Worm (Caenorhabditis elegans) whole organism, L4 larva: ENCODE results near the gene shc-2.

Experiments used
- F26F4.8 ChIP-seq: fragments of 200-800 bp; sonication (Bioruptor generic); conservative IDR thresholded peaks from 2 replicates; pipeline ENCODE4 v1.3.6; 2022; ENCODE audit warnings: missing genetic modification characterization, missing compliant biosample characterization
- F37D6.2 ChIP-seq: sonication (generic microtip); optimal IDR thresholded peaks from 2 replicates; lab custom pipeline; 2016; ENCODE audit warnings: mild to moderate bottlenecking, missing genetic modification characterization, missing compliant biosample characterization
- F44E2.7 ChIP-seq: fragments of 200-800 bp; sonication (Bioruptor generic); IDR thresholded peaks from 2 replicates; pipeline ENCODE4 v2.1.2; 2022; ENCODE audit warnings: missing genetic modification characterization, missing compliant biosample characterization
- F49E8.2 ChIP-seq: sonication (generic microtip); optimal IDR thresholded peaks from 2 replicates; lab custom pipeline; 2016; ENCODE audit warnings: missing compliant biosample characterization, mild to moderate bottlenecking, missing genetic modification characterization, borderline replicate concordance
- R02D3.7 ChIP-seq: fragments of 150-350 bp; sonication (generic microtip); optimal IDR thresholded peaks from 3 replicates; lab custom pipeline; 2014; ENCODE audit warnings: missing biosample characterization, missing genetic modification characterization
- T20F7.1 ChIP-seq: fragments of 200-800 bp; sonication (Bioruptor generic); optimal IDR thresholded peaks from 2 replicates; lab custom pipeline; 2018; ENCODE audit warnings: mild to moderate bottlenecking, missing genetic modification characterization, missing compliant biosample characterization
- T26A8.4 ChIP-seq: fragments of 200-800 bp; sonication (Bioruptor generic); IDR thresholded peaks from 2 replicates; pipeline ENCODE4 v1.3.6; 2022; ENCODE audit warnings: missing genetic modification characterization, missing compliant biosample characterization
- Y48G9A.11 ChIP-seq: fragments of 200-800 bp; sonication (Bioruptor generic); IDR thresholded peaks from 2 replicates; pipeline ENCODE4 v1.3.6; 2022; ENCODE audit warnings: missing genetic modification reagents, missing genetic modification characterization, missing compliant biosample characterization
- aly-2 ChIP-seq: sonication (generic microtip); optimal IDR thresholded peaks from 2 replicates; lab custom pipeline; 2018; ENCODE audit warnings: missing biosample characterization, missing genetic modification characterization
- ceh-32 ChIP-seq: sonication (generic microtip); optimal IDR thresholded peaks from 2 replicates; lab custom pipeline; 2016; ENCODE audit warnings: mild to moderate bottlenecking, missing genetic modification characterization, missing compliant biosample characterization; ENCODE audit not compliant: poor library complexity
- ces-1 ChIP-seq: fragments of 150-350 bp; sonication (generic microtip); optimal IDR thresholded peaks from 4 replicates; lab custom pipeline; 2014; ENCODE audit warnings: missing biosample characterization, missing genetic modification reagents, missing genetic modification characterization
- daf-12 ChIP-seq: fragments of 150-350 bp; optimal IDR thresholded peaks from 2 replicates; lab custom pipeline; 2014; ENCODE audit warnings: missing biosample characterization, missing genetic modification reagents, missing genetic modification characterization
- daf-19 ChIP-seq: fragments of 200-800 bp; sonication (Bioruptor generic); conservative IDR thresholded peaks from 2 replicates; pipeline ENCODE4 v1.3.6; 2022; ENCODE audit warnings: missing genetic modification characterization, missing compliant biosample characterization
- daf-8 ChIP-seq: fragments of 200-800 bp; sonication (Bioruptor generic); IDR thresholded peaks from 2 replicates; pipeline ENCODE4 v1.3.6; 2022; ENCODE audit warnings: missing genetic modification characterization, missing compliant biosample characterization
- dmd-8 ChIP-seq: fragments of 200-800 bp; sonication (Bioruptor generic); IDR thresholded peaks from 2 replicates; pipeline ENCODE4 v1.3.6; 2022; ENCODE audit warnings: missing genetic modification characterization, missing compliant biosample characterization
- dmd-9 ChIP-seq: fragments of 200-800 bp; sonication (Bioruptor generic); IDR thresholded peaks from 2 replicates; pipeline ENCODE4 v1.3.6; 2022; ENCODE audit warnings: missing genetic modification reagents, missing genetic modification characterization, missing compliant biosample characterization
- dpl-1 ChIP-seq: fragments of 150-350 bp; optimal IDR thresholded peaks from 2 replicates; lab custom pipeline; 2014; ENCODE audit warnings: missing biosample characterization, missing genetic modification reagents, missing genetic modification characterization
- egl-43 ChIP-seq: fragments of 200-800 bp; sonication (Bioruptor generic); IDR thresholded peaks from 2 replicates; pipeline ENCODE4 v1.3.6; 2022; ENCODE audit warnings: missing genetic modification reagents, missing genetic modification characterization, missing compliant biosample characterization
- fkh-10 ChIP-seq: fragments of 150-350 bp; optimal IDR thresholded peaks from 2 replicates; lab custom pipeline; 2014; ENCODE audit warnings: missing biosample characterization, missing genetic modification reagents, missing genetic modification characterization
- fos-1 ChIP-seq: fragments of 150-350 bp; optimal IDR thresholded peaks from 2 replicates; lab custom pipeline; 2014; ENCODE audit warnings: missing biosample characterization, missing genetic modification characterization
- hmg-1.1 ChIP-seq: fragments of 200-800 bp; sonication (Bioruptor generic); IDR thresholded peaks from 2 replicates; pipeline ENCODE4 v1.3.6; 2022; ENCODE audit warnings: missing genetic modification reagents, missing genetic modification characterization, missing compliant biosample characterization
- lim-7 ChIP-seq: fragments of 200-800 bp; sonication (Bioruptor generic); IDR thresholded peaks from 2 replicates; pipeline ENCODE4 v1.3.6; 2022; ENCODE audit warnings: missing genetic modification characterization, missing compliant biosample characterization
- lin-15B ChIP-seq: fragments of 150-350 bp; sonication (generic microtip); optimal IDR thresholded peaks from 3 replicates; lab custom pipeline; 2014; ENCODE audit warnings: missing biosample characterization, missing genetic modification characterization
- lin-38 ChIP-seq: fragments of 200-800 bp; sonication (Bioruptor generic); IDR thresholded peaks from 2 replicates; pipeline ENCODE4 v1.3.6; 2022; ENCODE audit warnings: missing genetic modification reagents, missing genetic modification characterization, missing compliant biosample characterization
- lir-3 ChIP-seq: sonication (generic microtip); optimal IDR thresholded peaks from 2 replicates; lab custom pipeline; 2016; ENCODE audit warnings: mild to moderate bottlenecking, missing genetic modification characterization, missing compliant biosample characterization
- madf-5 ChIP-seq, 2 experiments: fragments of 200-800 bp; sonication (Bioruptor generic); IDR thresholded peaks; 2 replicates each; pipeline ENCODE4 v1.3.6; 2022; ENCODE audit warnings: missing compliant biosample characterization in 2 of 2, missing genetic modification characterization in 2 of 2
- madf-9 ChIP-seq: fragments of 200-800 bp; sonication (Bioruptor generic); conservative IDR thresholded peaks from 2 replicates; pipeline ENCODE4 v1.3.6; 2022; ENCODE audit warnings: missing genetic modification reagents, missing genetic modification characterization, missing compliant biosample characterization
- mxl-2 ChIP-seq: fragments of 200-800 bp; sonication (Bioruptor generic); conservative IDR thresholded peaks from 2 replicates; pipeline ENCODE4 v1.3.6; 2022; ENCODE audit warnings: missing genetic modification reagents, missing genetic modification characterization, missing compliant biosample characterization
- nhr-10 ChIP-seq: fragments of 150-350 bp; optimal IDR thresholded peaks from 2 replicates; lab custom pipeline; 2014; ENCODE audit warnings: missing biosample characterization, missing genetic modification characterization
- nhr-25 ChIP-seq: sonication (generic microtip); optimal IDR thresholded peaks from 2 replicates; lab custom pipeline; 2017; ENCODE audit warnings: missing genetic modification characterization, mild to moderate bottlenecking, missing compliant biosample characterization, antibody characterized with exemption, moderate library complexity, borderline replicate concordance; ENCODE audit not compliant: insufficient read depth
- nhr-42 ChIP-seq: fragments of 200-800 bp; sonication (Bioruptor generic); IDR thresholded peaks from 2 replicates; pipeline ENCODE4 v1.3.6; 2022; ENCODE audit warnings: missing genetic modification characterization, missing compliant biosample characterization
- nhr-48 ChIP-seq: sonication (generic microtip); optimal IDR thresholded peaks from 2 replicates; lab custom pipeline; 2016; ENCODE audit warnings: mild to moderate bottlenecking, missing genetic modification characterization, missing compliant biosample characterization
- nhr-6 ChIP-seq: fragments of 150-350 bp; optimal IDR thresholded peaks from 2 replicates; lab custom pipeline; 2014; ENCODE audit warnings: missing biosample characterization, missing genetic modification characterization
- nhr-76 ChIP-seq: fragments of 150-350 bp; optimal IDR thresholded peaks from 2 replicates; lab custom pipeline; 2014; ENCODE audit warnings: missing biosample characterization, missing genetic modification characterization
- nhr-77 ChIP-seq: fragments of 150-350 bp; optimal IDR thresholded peaks from 2 replicates; lab custom pipeline; 2014; ENCODE audit warnings: missing biosample characterization, missing genetic modification characterization
- pha-4 ChIP-seq, 2 experiments: fragments of 150-350 bp in 1 of 2; fragments of 200-800 bp in 1 of 2; sonication (Bioruptor generic) in 1 of 2; IDR thresholded peaks in 1 of 2; optimal IDR thresholded peaks in 1 of 2; 2 replicates each; pipeline versions ENCODE4 v1.3.6 to Lab custom; 2014 to 2022; ENCODE audit warnings: missing genetic modification characterization in 2 of 2, missing genetic modification reagents in 2 of 2, missing biosample characterization in 1 of 2, missing compliant biosample characterization in 1 of 2
- php-3 ChIP-seq: fragments of 200-800 bp; sonication (Bioruptor generic); IDR thresholded peaks from 2 replicates; pipeline ENCODE4 v1.3.6; 2022; ENCODE audit warnings: missing genetic modification reagents, missing genetic modification characterization, missing compliant biosample characterization
- pqm-1 ChIP-seq: sonication (generic microtip); optimal IDR thresholded peaks from 2 replicates; lab custom pipeline; 2017; ENCODE audit warnings: missing biosample characterization, missing genetic modification characterization
- saeg-2 ChIP-seq: fragments of 200-800 bp; sonication (Bioruptor generic); IDR thresholded peaks from 2 replicates; pipeline ENCODE4 v1.3.6; 2022; ENCODE audit warnings: missing genetic modification reagents, missing genetic modification characterization, missing compliant biosample characterization
- sdz-12 ChIP-seq: fragments of 200-800 bp; sonication (Bioruptor generic); optimal IDR thresholded peaks from 2 replicates; lab custom pipeline; 2018; ENCODE audit warnings: mild to moderate bottlenecking, missing genetic modification characterization, missing compliant biosample characterization
- set-16 ChIP-seq: fragments of 200-800 bp; sonication (Bioruptor generic); IDR thresholded peaks from 2 replicates; pipeline ENCODE4 v1.3.6; 2022; ENCODE audit warnings: missing genetic modification reagents, missing genetic modification characterization, missing compliant biosample characterization
- snpc-1.2 ChIP-seq: fragments of 200-800 bp; sonication (Bioruptor generic); IDR thresholded peaks from 2 replicates; pipeline ENCODE4 v1.3.6; 2022; ENCODE audit warnings: missing genetic modification reagents, missing genetic modification characterization, missing compliant biosample characterization
- tag-97 ChIP-seq: fragments of 200-800 bp; sonication (Bioruptor generic); IDR thresholded peaks from 2 replicates; pipeline ENCODE4 v1.3.6; 2022; ENCODE audit warnings: missing genetic modification characterization, missing compliant biosample characterization
- unc-130 ChIP-seq: sonication (generic microtip); optimal IDR thresholded peaks from 2 replicates; lab custom pipeline; 2016; ENCODE audit warnings: missing genetic modification reagents, missing genetic modification characterization, missing compliant biosample characterization
- unc-62 ChIP-seq, 3 experiments: fragments of 150-350 bp in 1 of 3; sonication (generic microtip); optimal IDR thresholded peaks in 2 of 3; peaks in 1 of 3; 1 replicate in 1 of 3; 2 replicates in 2 of 3; lab custom pipeline; 2014 to 2017; ENCODE audit warnings: missing biosample characterization in 3 of 3, missing genetic modification characterization in 3 of 3, missing genetic modification reagents in 3 of 3, missing genotype in 1 of 3
- vab-7 ChIP-seq: fragments of 200-800 bp; sonication (Bioruptor generic); IDR thresholded peaks from 2 replicates; pipeline ENCODE4 v1.3.6; 2022; ENCODE audit warnings: missing genetic modification reagents, missing genetic modification characterization, missing compliant biosample characterization
- zag-1 ChIP-seq: fragments of 150-350 bp; optimal IDR thresholded peaks from 2 replicates; lab custom pipeline; 2014; ENCODE audit warnings: missing biosample characterization, missing genetic modification characterization
- zfp-2 ChIP-seq: sonication (generic microtip); optimal IDR thresholded peaks from 2 replicates; lab custom pipeline; 2016; ENCODE audit warnings: mild to moderate bottlenecking, missing genetic modification characterization, missing compliant biosample characterization
- zip-11 ChIP-seq: fragments of 200-800 bp; sonication (Bioruptor generic); IDR thresholded peaks from 2 replicates; pipeline ENCODE4 v1.3.6; 2022; ENCODE audit warnings: missing genetic modification characterization, missing compliant biosample characterization
- zip-2 ChIP-seq: fragments of 150-350 bp; optimal IDR thresholded peaks from 2 replicates; lab custom pipeline; 2014; ENCODE audit warnings: missing biosample characterization, missing genetic modification characterization
- ztf-7 ChIP-seq: fragments of 150-350 bp; optimal IDR thresholded peaks from 2 replicates; lab custom pipeline; 2014; ENCODE audit warnings: missing biosample characterization, missing genetic modification characterization

The shc-2 gene

DNA sequence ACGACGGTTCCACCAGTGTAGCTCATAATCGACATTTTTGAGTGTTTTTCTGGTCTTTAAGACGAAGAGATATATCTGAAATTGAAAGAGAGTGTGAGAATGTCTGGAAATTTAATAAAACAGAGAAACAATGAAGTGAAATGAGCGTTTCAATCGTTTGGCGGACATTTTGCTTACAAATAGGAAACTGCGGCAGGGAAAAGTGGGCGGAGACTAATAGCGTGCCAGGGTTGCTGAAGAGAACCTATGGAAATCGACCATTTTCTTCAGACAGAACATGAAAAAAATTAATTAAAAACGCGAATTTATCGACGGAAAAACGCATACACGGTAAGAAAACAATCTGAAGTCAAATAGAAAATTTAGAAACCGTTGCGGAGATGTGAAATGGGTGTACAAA is 13.6 kb upstream of the shc-2 start, which contains the start of gene pbs-3 (continued):
- TF ChIP-seq nhr-42 = no peak
- no peak for TF ChIP-seq R02D3.7 (tag; lab: Kevin White, UChicago)
- TF ChIP-seq php-3 = no peak
- no peak for TF ChIP-seq ceh-32
- no peak for TF ChIP-seq zip-2
- no peak for TF ChIP-seq daf-19 (GFP tag; lab: Robert Waterston, UW)
- no peak for TF ChIP-seq lin-15B
- no peak for TF ChIP-seq sdz-12 (GFP tag; lab: Kevin White, UChicago)
- TF ChIP-seq tag-97 (GFP tag; lab: Robert Waterston, UW) = no peak
- no peak for TF ChIP-seq F49E8.2
- TF ChIP-seq ces-1 (GFP tag; lab: Kevin White, UChicago) = no peak
- no peak for TF ChIP-seq snpc-1.2
- TF ChIP-seq egl-43 (GFP tag; lab: Robert Waterston, UW) = no peak
- no peak for TF ChIP-seq fkh-10 (GFP tag; lab: Kevin White, UChicago)
- TF ChIP-seq vab-7 (GFP tag; lab: Robert Waterston, UW) = peak; percentile 54; the same call in 1 of the 2 replicates
- TF ChIP-seq Y48G9A.11 = 0 out of 2 replicates have a peak, but pooled peaks have one; percentile 19
- no peak for TF ChIP-seq saeg-2 (GFP tag; lab: Robert Waterston, UW)
- peak; percentile 73 for TF ChIP-seq nhr-77 (tag; lab: Kevin White, UChicago)
- no peak for TF ChIP-seq nhr-25 (tag; lab: Kevin White, UChicago)
- peak; percentile 77 for TF ChIP-seq lin-38 (GFP tag; lab: Robert Waterston, UW)
- no peak for TF ChIP-seq lir-3 (tag; lab: Kevin White, UChicago)
- TF ChIP-seq nhr-76 (tag; lab: Kevin White, UChicago) = no peak
- TF ChIP-seq dpl-1 (GFP tag; lab: Kevin White, UChicago) = peak; percentile 67
- TF ChIP-seq ztf-7 (tag; lab: Kevin White, UChicago) = no peak
- no peak for TF ChIP-seq mxl-2 (GFP tag; lab: Robert Waterston, UW)
- no peak for TF ChIP-seq zfp-2 (tag; lab: Kevin White, UChicago)
- TF ChIP-seq zip-11 (GFP tag; lab: Robert Waterston, UW) = no peak
- TF ChIP-seq F37D6.2 = no peak
- TF ChIP-seq madf-9 = no peak
- peak; percentile 83 for TF ChIP-seq unc-130
- no peak for TF ChIP-seq T20F7.1
- TF ChIP-seq T26A8.4 (GFP tag; lab: Robert Waterston, UW) = no peak
- TF ChIP-seq nhr-48 (tag; lab: Kevin White, UChicago) = no peak
- TF ChIP-seq aly-2 (tag; lab: Kevin White, UChicago) = no peak
- 0 out of 4 replicates have a peak, but pooled peaks of 1 of the 2 experiments have one; percentile 46 for TF ChIP-seq madf-5 (GFP tag; IDR thresholded peaks at IDR 0.05; lab: Robert Waterston, UW)
- TF ChIP-seq pha-4 (GFP tag; IDR thresholded peaks at IDR 0.05; lab: Robert Waterston, UW) = no peak
- TF ChIP-seq pha-4 (tag; optimal IDR thresholded peaks at IDR 0.05; lab: Kevin White, UChicago) = no peak
- TF ChIP-seq zag-1 (tag; lab: Kevin White, UChicago) = no peak
- TF ChIP-seq nhr-6 (tag; lab: Kevin White, UChicago) = peak; percentile 82
- no peak for TF ChIP-seq set-16 (GFP tag; lab: Robert Waterston, UW)
- TF ChIP-seq F44E2.7 = no peak
- no peak for TF ChIP-seq fos-1 (tag; lab: Kevin White, UChicago)
- peak in 1 of 2 experiments; percentile 82 for TF ChIP-seq unc-62 (GFP tag; optimal IDR thresholded peaks at IDR 0.05 in 1 of 2; lab: Kevin White, UChicago)
- no peak for TF ChIP-seq unc-62 (tag; optimal IDR thresholded peaks at IDR 0.05; lab: Kevin White, UChicago)
- TF ChIP-seq daf-12 = no peak
- TF ChIP-seq dmd-8 (GFP tag; lab: Robert Waterston, UW) = no peak
- no peak for TF ChIP-seq nhr-10 (tag; lab: Kevin White, UChicago)
- TF ChIP-seq hmg-1.1 (GFP tag; lab: Robert Waterston, UW) = peak; percentile 43; the same call in 1 of the 2 replicates
- TF ChIP-seq daf-8 (GFP tag; lab: Robert Waterston, UW) = no peak
- TF ChIP-seq lim-7 = no peak
- TF ChIP-seq pqm-1 (tag; lab: Kevin White, UChicago) = no peak
- TF ChIP-seq F26F4.8 (GFP tag; lab: Robert Waterston, UW) = no peak
- no peak for TF ChIP-seq dmd-9
